Worm (Caenorhabditis elegans): Measurements from ENCODE around the gene F08F1.9.
A peak's percentile ranks its signal among the peaks of the same experiment; 100 is the strongest.

The F08F1.9 gene

ce11 chrX:8404308-8405085 is 6.2 kb downstream of the F08F1.9 start (continued):
- TF ChIP-seq ama-1 (optimal IDR thresholded peaks at IDR 0.05) = no peak
- TF ChIP-seq ama-1 (GFP tag; optimal IDR thresholded peaks at IDR 0.05) = peak; percentile 62 to 86
- peak; percentile 90 for TF ChIP-seq ZK185.1 (tag; optimal IDR thresholded peaks at IDR 0.05; ENCODE audit: poor library complexity, severe bottlenecking)
- TF ChIP-seq mcd-1 (GFP tag; IDR thresholded peaks at IDR 0.05) = no peak; the same call in 1 of the 2 replicates
- peak; percentile 84 for TF ChIP-seq nhr-179 (tag; optimal IDR thresholded peaks at IDR 0.05)
- TF ChIP-seq mel-28 (tag; optimal IDR thresholded peaks at IDR 0.05; ENCODE audit: borderline replicate concordance) = peak; percentile 74
- TF ChIP-seq athp-1 (tag; optimal IDR thresholded peaks at IDR 0.05) = no peak
- peak; percentile 66 for TF ChIP-seq mes-4 (tag; optimal IDR thresholded peaks at IDR 0.05)
- peak; percentile 79 for TF ChIP-seq attf-6 (GFP tag; IDR thresholded peaks at IDR 0.05)
- TF ChIP-seq snpc-3.4 (tag; optimal IDR thresholded peaks at IDR 0.05) = peak; percentile 76
- TF ChIP-seq tbp1 (GFP tag; optimal IDR thresholded peaks at IDR 0.05) = peak; percentile 93
- TF ChIP-seq hlh-12 (tag; optimal IDR thresholded peaks at IDR 0.05) = peak; percentile 87
- peak in 1 of 3 experiments; percentile 35 for TF ChIP-seq lin-35 (GFP tag; optimal IDR thresholded peaks at IDR 0.05)
- TF ChIP-seq tbx-9 (tag; optimal IDR thresholded peaks at IDR 0.05; ENCODE audit: borderline replicate concordance) = peak; percentile 81
- peak; percentile 94 for TF ChIP-seq mxl-1 (tag; optimal IDR thresholded peaks at IDR 0.05)
- peak; percentile 52; the same call in 1 of the 2 replicates for TF ChIP-seq Y95B8A.8 (GFP tag; IDR thresholded peaks at IDR 0.05)
- TF ChIP-seq sdz-38 (tag; optimal IDR thresholded peaks at IDR 0.05) = peak; percentile 68
- TF ChIP-seq cebp-1 (GFP tag; IDR thresholded peaks at IDR 0.05) = peak; percentile 86
- peak; percentile 95 for TF ChIP-seq cebp-1 (tag; optimal IDR thresholded peaks at IDR 0.05)
- TF ChIP-seq zfh-2 (GFP tag; conservative IDR thresholded peaks at IDR 0.05) = peak; percentile 93
- TF ChIP-seq chd-7 (tag; optimal IDR thresholded peaks at IDR 0.05) = peak; percentile 95
- peak; percentile 70 for TF ChIP-seq F57A8.1 (GFP tag; optimal IDR thresholded peaks at IDR 0.05)
- TF ChIP-seq egrh-3 (GFP tag; IDR thresholded peaks at IDR 0.05) = peak; percentile 58
- TF ChIP-seq C06A6.2 (GFP tag; conservative IDR thresholded peaks at IDR 0.05) = peak; percentile 78; the same call in 1 of the 2 replicates
- peak; percentile 70; the same call in 1 of the 2 replicates for TF ChIP-seq attf-3 (GFP tag; conservative IDR thresholded peaks at IDR 0.05)
- peak; percentile 90 for TF ChIP-seq ekl-4 (GFP tag; IDR thresholded peaks at IDR 0.05)
- peak; percentile 90 for TF ChIP-seq sea-2 (GFP tag; IDR thresholded peaks at IDR 0.05)
- TF ChIP-seq madf-8 (GFP tag; conservative IDR thresholded peaks at IDR 0.05) = peak; percentile 46
- peak; percentile 68 for TF ChIP-seq snpc-4 (GFP tag; optimal IDR thresholded peaks at IDR 0.05)
- peak in 3 of 4 experiments; percentile 52 to 83 (median 71) for TF ChIP-seq snpc-4 (tag; optimal IDR thresholded peaks at IDR 0.05)
- TF ChIP-seq bed-2 (GFP tag; IDR thresholded peaks at IDR 0.05) = peak; percentile 84
- peak; percentile 90 for TF ChIP-seq hmg-20 (GFP tag; IDR thresholded peaks at IDR 0.05)
- peak; percentile 94 for TF ChIP-seq nfyb-1 (GFP tag; IDR thresholded peaks at IDR 0.05)
- no peak for TF ChIP-seq efl-1 (GFP tag; optimal IDR thresholded peaks at IDR 0.05)
- TF ChIP-seq ceh-40 (GFP tag; IDR thresholded peaks at IDR 0.05) = peak; percentile 88
- TF ChIP-seq lin-54 (GFP tag; optimal IDR thresholded peaks at IDR 0.05) = no peak
- peak; percentile 93 for TF ChIP-seq ztf-26 (tag; optimal IDR thresholded peaks at IDR 0.05)
- TF ChIP-seq F37B4.10 (GFP tag; IDR thresholded peaks at IDR 0.05) = 0 out of 2 replicates have a peak, but pooled peaks have one; percentile 88
- TF ChIP-seq akir-1 (GFP tag; optimal IDR thresholded peaks at IDR 0.05) = peak; percentile 33
- TF ChIP-seq ztf-3 (GFP tag; optimal IDR thresholded peaks at IDR 0.05) = peak; percentile 62
- peak; percentile 61; the same call in 1 of the 2 replicates for TF ChIP-seq ceh-100 (GFP tag; IDR thresholded peaks at IDR 0.05)
- no peak for TF ChIP-seq nfya-2 (GFP tag; IDR thresholded peaks at IDR 0.05)
- peak; percentile 77 for TF ChIP-seq nhr-80 (tag; optimal IDR thresholded peaks at IDR 0.05)
- peak; percentile 98 for TF ChIP-seq die-1 (tag; optimal IDR thresholded peaks at IDR 0.05)
- TF ChIP-seq ztf-28 (GFP tag; IDR thresholded peaks at IDR 0.05) = peak; percentile 87; the same call in 1 of the 2 replicates
- peak; percentile 86 for TF ChIP-seq ztf-6 (GFP tag; IDR thresholded peaks at IDR 0.05)
- TF ChIP-seq nfya-1 (tag; optimal IDR thresholded peaks at IDR 0.05; ENCODE audit: borderline replicate concordance, insufficient read depth) = no peak
- TF ChIP-seq dox-1 (GFP tag; IDR thresholded peaks at IDR 0.05) = peak; percentile 94
